Worm (Caenorhabditis elegans) whole organism, L3 larva: ENCODE measurements around the gene shk-1.

ENCODE experiments used
- R02D3.7 ChIP-seq: fragments of 150-350 bp; optimal IDR thresholded peaks from 2 replicates; lab custom pipeline; 2014; ENCODE audit warnings: missing biosample characterization, missing genetic modification characterization
- ZK546.5 ChIP-seq: sonication (generic microtip); optimal IDR thresholded peaks from 2 replicates; lab custom pipeline; 2017; ENCODE audit warnings: missing biosample characterization, missing genetic modification characterization
- aly-2 ChIP-seq: fragments of 150-350 bp; optimal IDR thresholded peaks from 2 replicates; lab custom pipeline; 2014; ENCODE audit warnings: missing biosample characterization, missing genetic modification characterization
- ama-1 ChIP-seq: fragments of 150-350 bp; optimal IDR thresholded peaks from 2 replicates; lab custom pipeline; 2018
- ceh-16 ChIP-seq: sonication (generic microtip); optimal IDR thresholded peaks from 2 replicates; lab custom pipeline; 2017; ENCODE audit warnings: missing biosample characterization, missing genetic modification characterization
- ceh-28 ChIP-seq: fragments of 150-350 bp; optimal IDR thresholded peaks from 2 replicates; lab custom pipeline; 2014; ENCODE audit warnings: missing biosample characterization, missing genetic modification reagents, missing genetic modification characterization
- ceh-82 ChIP-seq: fragments of 150-350 bp; optimal IDR thresholded peaks from 2 replicates; lab custom pipeline; 2014; ENCODE audit warnings: missing biosample characterization, missing genetic modification characterization
- ceh-9 ChIP-seq: sonication (generic microtip); optimal IDR thresholded peaks from 2 replicates; lab custom pipeline; 2018; ENCODE audit warnings: missing biosample characterization, missing genetic modification characterization
- daf-12 ChIP-seq: fragments of 150-350 bp; optimal IDR thresholded peaks from 2 replicates; lab custom pipeline; 2014; ENCODE audit warnings: missing biosample characterization, missing genetic modification reagents, missing genetic modification characterization
- egl-27 ChIP-seq: sonication (generic microtip); optimal IDR thresholded peaks from 4 replicates; lab custom pipeline; 2017; ENCODE audit warnings: missing biosample characterization, missing genetic modification reagents, missing genetic modification characterization
- egl-5 ChIP-seq: fragments of 150-350 bp; optimal IDR thresholded peaks from 2 replicates; lab custom pipeline; 2017; ENCODE audit warnings: missing biosample characterization, missing genetic modification reagents, missing genetic modification characterization, inconsistent platforms
- elt-1 ChIP-seq: fragments of 150-350 bp; optimal IDR thresholded peaks from 2 replicates; lab custom pipeline; 2014; ENCODE audit warnings: missing biosample characterization, missing genetic modification characterization
- elt-2 ChIP-seq: sonication (generic microtip); optimal IDR thresholded peaks from 2 replicates; lab custom pipeline; 2016; ENCODE audit warnings: missing genetic modification reagents, mild to moderate bottlenecking, missing genetic modification characterization, missing compliant biosample characterization
- elt-3 ChIP-seq, 3 experiments: fragments of 150-350 bp in 1 of 3; sonication (generic microtip) in 2 of 3; optimal IDR thresholded peaks; 2 replicates in 2 of 3; 4 replicates in 1 of 3; lab custom pipeline; 2014 to 2017; ENCODE audit warnings: missing biosample characterization in 3 of 3, missing genetic modification characterization in 3 of 3
- eor-1 ChIP-seq, 2 experiments: fragments of 150-350 bp; optimal IDR thresholded peaks; 2 replicates each; lab custom pipeline; 2014 to 2018; ENCODE audit warnings: missing biosample characterization in 2 of 2, missing genetic modification characterization in 2 of 2
- fkh-10 ChIP-seq: sonication (generic microtip); optimal IDR thresholded peaks from 2 replicates; lab custom pipeline; 2017; ENCODE audit warnings: missing biosample characterization, missing genetic modification reagents, missing genetic modification characterization
- fkh-2 ChIP-seq: fragments of 150-350 bp; optimal IDR thresholded peaks from 2 replicates; lab custom pipeline; 2014; ENCODE audit warnings: missing biosample characterization, missing genetic modification reagents, missing genetic modification characterization
- fos-1 ChIP-seq: fragments of 150-350 bp; optimal IDR thresholded peaks from 2 replicates; lab custom pipeline; 2014; ENCODE audit warnings: missing biosample characterization, missing genetic modification characterization
- hmg-11 ChIP-seq: sonication (generic microtip); optimal IDR thresholded peaks from 2 replicates; lab custom pipeline; 2016; ENCODE audit warnings: missing genetic modification characterization, missing compliant biosample characterization
- jun-1 ChIP-seq: fragments of 150-350 bp; optimal IDR thresholded peaks from 2 replicates; lab custom pipeline; 2014; ENCODE audit warnings: missing biosample characterization, missing genetic modification reagents, missing genetic modification characterization
- lin-15B ChIP-seq: fragments of 150-350 bp; optimal IDR thresholded peaks from 2 replicates; lab custom pipeline; 2014; ENCODE audit warnings: missing biosample characterization, missing genetic modification characterization
- lin-39 ChIP-seq: fragments of 150-350 bp; optimal IDR thresholded peaks from 2 replicates; lab custom pipeline; 2018; ENCODE audit warnings: missing biosample characterization, missing genetic modification reagents, missing genetic modification characterization
- lsy-12 ChIP-seq: sonication (generic microtip); optimal IDR thresholded peaks from 2 replicates; lab custom pipeline; 2016; ENCODE audit warnings: mild to moderate bottlenecking, missing genetic modification characterization, missing compliant biosample characterization
- mdl-1 ChIP-seq: fragments of 150-350 bp; optimal IDR thresholded peaks from 2 replicates; lab custom pipeline; 2014; ENCODE audit warnings: missing biosample characterization, missing genetic modification characterization
- mml-1 ChIP-seq: fragments of 150-350 bp; sonication (generic microtip); optimal IDR thresholded peaks from 3 replicates; lab custom pipeline; 2014; ENCODE audit warnings: missing biosample characterization, missing genetic modification characterization
- nfya-1 ChIP-seq: sonication (generic microtip); optimal IDR thresholded peaks from 2 replicates; lab custom pipeline; 2017; ENCODE audit warnings: missing genetic modification characterization, mild to moderate bottlenecking, missing compliant biosample characterization, antibody characterized with exemption, moderate library complexity; ENCODE audit not compliant: insufficient read depth
- nhr-11 ChIP-seq: fragments of 150-350 bp; optimal IDR thresholded peaks from 2 replicates; lab custom pipeline; 2014; ENCODE audit warnings: missing biosample characterization, missing genetic modification characterization
- nhr-12 ChIP-seq: fragments of 150-350 bp; optimal IDR thresholded peaks from 2 replicates; lab custom pipeline; 2014; ENCODE audit warnings: missing biosample characterization, missing genetic modification characterization
- nhr-23 ChIP-seq: fragments of 150-350 bp; optimal IDR thresholded peaks from 2 replicates; lab custom pipeline; 2014; ENCODE audit warnings: missing biosample characterization, missing genetic modification reagents, missing genetic modification characterization
- nhr-237 ChIP-seq: fragments of 150-350 bp; optimal IDR thresholded peaks from 2 replicates; lab custom pipeline; 2014; ENCODE audit warnings: missing biosample characterization, missing genetic modification characterization
- nhr-25 ChIP-seq: sonication (generic microtip); optimal IDR thresholded peaks from 2 replicates; lab custom pipeline; 2017; ENCODE audit warnings: missing biosample characterization, missing genetic modification characterization
- nhr-28 ChIP-seq: fragments of 150-350 bp; optimal IDR thresholded peaks from 2 replicates; lab custom pipeline; 2014; ENCODE audit warnings: missing biosample characterization, missing genetic modification characterization
- nhr-43 ChIP-seq: sonication (generic microtip); optimal IDR thresholded peaks from 2 replicates; lab custom pipeline; 2016; ENCODE audit warnings: mild to moderate bottlenecking, missing genetic modification characterization, missing compliant biosample characterization; ENCODE audit not compliant: poor library complexity, severe bottlenecking
- nhr-67 ChIP-seq: fragments of 150-350 bp; optimal IDR thresholded peaks from 2 replicates; lab custom pipeline; 2014; ENCODE audit warnings: missing biosample characterization, missing genetic modification characterization
- nhr-76 ChIP-seq: fragments of 150-350 bp; sonication (generic microtip); optimal IDR thresholded peaks from 5 replicates; lab custom pipeline; 2014; ENCODE audit warnings: missing biosample characterization, missing genetic modification characterization
- nhr-77 ChIP-seq: fragments of 150-350 bp; optimal IDR thresholded peaks from 2 replicates; lab custom pipeline; 2014; ENCODE audit warnings: missing biosample characterization, missing genetic modification characterization
- pha-4 ChIP-seq: fragments of 150-350 bp; optimal IDR thresholded peaks from 2 replicates; lab custom pipeline; 2014; ENCODE audit warnings: missing biosample characterization, missing genetic modification reagents, missing genetic modification characterization
- pqm-1 ChIP-seq: fragments of 150-350 bp; optimal IDR thresholded peaks from 2 replicates; lab custom pipeline; 2017; ENCODE audit warnings: missing biosample characterization, missing genetic modification characterization, inconsistent platforms
- skn-1 ChIP-seq: fragments of 150-350 bp; optimal IDR thresholded peaks from 2 replicates; lab custom pipeline; 2014; ENCODE audit warnings: missing biosample characterization, missing genetic modification characterization
- snpc-4 ChIP-seq: fragments of 150-350 bp; optimal IDR thresholded peaks from 2 replicates; lab custom pipeline; 2014; ENCODE audit warnings: missing biosample characterization, missing genetic modification characterization
- tbx-2 ChIP-seq: sonication (generic microtip); optimal IDR thresholded peaks from 2 replicates; lab custom pipeline; 2016; ENCODE audit warnings: mild to moderate bottlenecking, missing genetic modification characterization, missing compliant biosample characterization
- unc-39 ChIP-seq: sonication (generic microtip); optimal IDR thresholded peaks from 4 replicates; lab custom pipeline; 2017; ENCODE audit warnings: missing biosample characterization, missing genetic modification characterization
- unc-62 ChIP-seq: fragments of 150-350 bp; sonication (generic microtip); optimal IDR thresholded peaks from 4 replicates; lab custom pipeline; 2014; ENCODE audit warnings: missing biosample characterization, missing genetic modification reagents, missing genetic modification characterization
- zag-1 ChIP-seq: fragments of 150-350 bp; optimal IDR thresholded peaks from 2 replicates; lab custom pipeline; 2014; ENCODE audit warnings: missing biosample characterization, missing genetic modification characterization
- ztf-11 ChIP-seq: fragments of 150-350 bp; optimal IDR thresholded peaks from 2 replicates; lab custom pipeline; 2014; ENCODE audit warnings: missing biosample characterization, missing genetic modification characterization
- ztf-4 ChIP-seq: fragments of 150-350 bp; optimal IDR thresholded peaks from 2 replicates; lab custom pipeline; 2014; ENCODE audit warnings: missing biosample characterization, missing genetic modification characterization

The shk-1 gene

DNA sequence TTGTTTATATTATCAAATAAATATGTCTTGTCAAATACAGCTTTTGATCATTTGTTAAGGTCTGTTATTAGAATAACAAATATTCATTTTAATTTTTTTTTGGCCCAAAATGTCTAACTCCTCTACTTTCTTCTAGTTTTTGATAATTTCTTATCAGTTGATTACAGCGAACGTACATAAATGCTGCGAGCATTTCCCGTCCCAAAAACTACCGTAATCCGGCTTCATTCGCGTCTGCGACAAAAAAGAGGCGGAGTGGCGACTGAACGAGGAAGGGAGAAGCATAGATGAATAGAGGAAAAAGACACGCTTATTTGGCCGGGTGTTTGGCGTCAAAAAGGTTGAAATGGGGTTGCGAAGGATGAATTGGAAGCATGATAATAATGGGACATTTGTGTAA, 17.5 kb upstream of the shk-1 start:
- TF ChIP-seq nfya-1 (tag; lab: Kevin White, UChicago) (peak; percentile 34), pqm-1 (tag; lab: Kevin White, UChicago) (peak; percentile 83), pha-4 (tag; lab: Kevin White, UChicago) (peak; percentile 50), lsy-12 (tag; lab: Kevin White, UChicago) (no peak), elt-2 (tag; lab: Kevin White, UChicago) (peak; percentile 94)

DNA sequence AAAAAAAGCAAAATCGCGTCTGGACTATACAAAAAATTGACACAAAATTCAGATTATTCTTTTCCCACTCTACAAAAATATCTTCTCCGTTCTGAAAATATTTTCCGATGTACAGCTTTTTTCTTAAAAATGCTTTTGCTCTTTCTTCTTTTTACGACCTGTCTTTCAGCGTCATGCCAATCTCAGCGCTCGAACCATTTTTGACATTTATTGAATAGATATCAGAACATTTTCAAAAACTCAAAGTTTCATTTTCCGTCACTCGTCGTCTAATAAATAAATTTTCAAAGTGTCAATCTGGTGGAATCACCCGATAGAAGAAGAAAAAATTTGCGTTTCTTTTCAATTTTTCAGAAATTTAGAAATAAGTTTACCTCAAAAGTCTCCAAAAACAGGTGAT, 16.6 kb upstream of the shk-1 start:
- TF ChIP-seq jun-1, result no peak
- TF ChIP-seq fkh-10, result no peak
- peak; percentile 49 for TF ChIP-seq elt-2 (tag; lab: Kevin White, UChicago)

DNA sequence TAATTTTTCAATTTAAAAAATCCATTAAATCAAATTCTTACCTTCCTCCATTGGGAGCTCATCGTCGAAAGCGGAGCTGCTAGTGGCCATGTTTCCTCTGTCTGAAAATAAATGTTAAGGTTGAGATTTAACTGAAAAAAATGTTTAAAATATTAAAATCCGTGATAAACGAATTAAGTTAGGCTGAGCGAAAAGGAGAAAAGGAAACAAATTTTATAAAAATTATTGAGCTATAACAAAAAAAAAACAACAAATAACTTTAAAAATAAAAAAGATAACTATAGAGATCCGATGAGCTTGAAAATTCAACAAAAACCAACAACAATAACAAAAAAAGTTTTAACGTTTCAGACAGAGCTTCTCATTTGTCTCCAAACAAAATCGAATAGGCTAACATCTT, 15.2 kb upstream of the shk-1 start, which contains the start of gene pno-1:
Gene pno-1 (minus strand): TSS at position 101 of the 400 bp plus-strand sequence.
- TF ChIP-seq ztf-4 (tag; lab: Kevin White, UChicago) (no peak), mdl-1 (no peak), elt-3 (tag; optimal IDR thresholded peaks at IDR 0.05; lab: Kevin White, UChicago) (no peak), nhr-25 (tag; lab: Kevin White, UChicago) (no peak), egl-5 (no peak), hmg-11 (tag; lab: Kevin White, UChicago) (no peak), mml-1 (tag; lab: Kevin White, UChicago) (no peak), nhr-11 (no peak), eor-1 (tag; optimal IDR thresholded peaks at IDR 0.05; lab: Kevin White, UChicago) (no peak)

DNA sequence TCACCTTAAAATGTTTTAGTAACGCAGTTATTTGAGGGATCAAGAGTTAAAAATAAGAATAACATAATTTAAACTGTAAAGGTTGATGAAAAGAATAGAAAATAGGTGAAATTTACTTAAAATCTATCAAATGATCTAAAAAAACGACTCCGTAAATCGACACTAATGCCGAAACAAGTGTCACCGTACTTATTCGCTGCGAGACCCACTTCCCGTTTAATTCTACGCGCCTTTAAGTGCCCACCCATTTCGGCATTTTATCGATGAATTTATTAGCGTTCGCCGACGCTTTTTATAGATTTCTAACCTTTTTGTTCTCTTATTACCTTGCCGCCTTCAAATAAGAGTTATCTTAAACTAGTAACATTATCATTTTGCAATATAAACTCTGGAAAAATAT, 12.0 kb upstream of the shk-1 start, which contains the start of the genes Y53C12B.1 and nos-3:
Gene Y53C12B.1 (minus strand): TSS at position 10 of the 400 bp plus-strand sequence.
Gene nos-3 (plus strand): TSS at position 248 of the 400 bp plus-strand sequence.
- TF ChIP-seq hmg-11 (tag; lab: Kevin White, UChicago), result peak; percentile 60
- no peak for TF ChIP-seq jun-1
- no peak for TF ChIP-seq nhr-11
- TF ChIP-seq lin-15B, result peak; percentile 88
- TF ChIP-seq snpc-4 (tag; lab: Kevin White, UChicago), result peak; percentile 66
- TF ChIP-seq lin-39 (tag; lab: Kevin White, UChicago), result peak; percentile 92
- no peak for TF ChIP-seq mml-1 (tag; lab: Kevin White, UChicago)
- TF ChIP-seq aly-2, result no peak
- TF ChIP-seq fos-1, result no peak
- peak; percentile 69 for TF ChIP-seq nhr-43
- no peak for TF ChIP-seq ama-1 (lab: Kevin White, UChicago)
- TF ChIP-seq zag-1 (tag; lab: Kevin White, UChicago), result no peak
- TF ChIP-seq daf-12 (tag; lab: Kevin White, UChicago), result no peak
- TF ChIP-seq ZK546.5 (tag; lab: Kevin White, UChicago), result no peak
- TF ChIP-seq pha-4 (tag; lab: Kevin White, UChicago), result peak; percentile 93
- TF ChIP-seq mdl-1, result no peak
- TF ChIP-seq nhr-12, result no peak
- TF ChIP-seq nhr-67 (tag; lab: Kevin White, UChicago), result no peak
- TF ChIP-seq nhr-77 (tag; lab: Kevin White, UChicago), result no peak
- TF ChIP-seq nhr-23 (tag; lab: Kevin White, UChicago), result peak; percentile 91
- no peak for TF ChIP-seq ceh-16 (tag; lab: Kevin White, UChicago)
- TF ChIP-seq egl-5, result peak; percentile 79
- TF ChIP-seq elt-3 (tag; optimal IDR thresholded peaks at IDR 0.05; lab: Kevin White, UChicago), result no peak
- TF ChIP-seq ceh-82, result no peak
- no peak for TF ChIP-seq nhr-76 (tag; lab: Kevin White, UChicago)
- peak; percentile 73 for TF ChIP-seq skn-1 (tag; lab: Kevin White, UChicago)
- peak; percentile 97 for TF ChIP-seq nfya-1 (tag; lab: Kevin White, UChicago)
- TF ChIP-seq eor-1 (tag; optimal IDR thresholded peaks at IDR 0.05; lab: Kevin White, UChicago), result no peak
- TF ChIP-seq nhr-28 (tag; lab: Kevin White, UChicago), result no peak
- no peak for TF ChIP-seq ceh-9 (tag; lab: Kevin White, UChicago)
- TF ChIP-seq unc-62 (GFP tag; lab: Kevin White, UChicago), result no peak
- TF ChIP-seq ztf-11, result no peak
- no peak for TF ChIP-seq lsy-12 (tag; lab: Kevin White, UChicago)
- TF ChIP-seq ceh-28 (tag; lab: Kevin White, UChicago), result peak; percentile 64
- TF ChIP-seq nhr-25 (tag; lab: Kevin White, UChicago), result peak; percentile 88
- peak; percentile 96 for TF ChIP-seq R02D3.7 (tag; lab: Kevin White, UChicago)
- peak; percentile 71 for TF ChIP-seq pqm-1 (tag; lab: Kevin White, UChicago)
- TF ChIP-seq fkh-10, result peak; percentile 12
- TF ChIP-seq elt-1, result peak; percentile 54
- no peak for TF ChIP-seq egl-27
- TF ChIP-seq tbx-2 (tag; lab: Kevin White, UChicago), result no peak
- TF ChIP-seq elt-2 (tag; lab: Kevin White, UChicago), result peak; percentile 55
- TF ChIP-seq ztf-4 (tag; lab: Kevin White, UChicago), result no peak
- TF ChIP-seq unc-39 (tag; lab: Kevin White, UChicago), result no peak
- no peak for TF ChIP-seq nhr-237
- TF ChIP-seq fkh-2, result no peak
